Fruit fly (Drosophila melanogaster): ENCODE data around the gene Arglu1.
A peak's percentile ranks its signal among the peaks of the same experiment; 100 is the strongest.

Arglu1 gene

DNA sequence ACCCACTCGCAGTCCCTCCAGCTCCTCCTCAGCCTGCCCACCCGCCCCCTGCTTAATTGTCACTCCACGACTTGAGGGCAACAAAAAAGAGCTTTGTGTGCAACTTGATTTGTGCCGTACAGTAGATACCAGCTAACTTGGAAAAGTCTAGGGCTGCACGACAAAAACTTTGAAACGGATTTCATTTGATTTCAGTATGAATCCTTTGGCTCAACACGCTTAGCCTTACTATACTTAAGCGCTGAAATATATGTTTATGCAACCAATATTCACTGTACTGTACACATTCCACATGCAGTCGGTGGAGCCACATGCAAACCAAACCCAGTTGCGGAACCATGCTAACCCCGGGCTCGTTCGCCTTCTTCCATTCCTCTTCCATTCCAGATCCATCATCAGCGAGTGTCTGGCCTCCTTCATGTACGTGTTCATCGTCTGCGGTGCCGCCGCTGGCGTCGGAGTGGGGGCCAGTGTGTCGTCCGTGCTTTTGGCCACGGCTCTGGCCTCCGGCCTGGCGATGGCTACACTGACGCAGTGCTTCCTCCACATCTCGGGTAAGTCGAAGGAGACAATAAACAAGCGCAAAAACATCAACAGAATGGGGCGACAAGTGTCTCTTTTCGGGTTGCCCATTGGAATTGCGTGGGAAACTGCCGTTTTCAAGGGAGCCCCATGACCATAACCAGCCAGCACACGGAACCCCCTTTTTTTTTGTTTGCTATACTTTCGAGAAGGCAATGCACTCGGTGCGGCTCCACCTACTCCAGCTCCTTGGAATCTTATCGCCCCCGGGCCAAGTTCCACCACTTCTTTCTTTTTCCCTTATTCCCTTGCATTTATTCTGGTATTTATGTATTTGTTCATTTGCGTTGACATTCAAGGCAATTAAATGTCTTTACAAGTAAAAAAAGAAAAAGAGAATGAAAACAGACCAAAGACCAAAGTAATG lies 48.7 kb upstream of the Arglu1 start (continued):
- TF ChIP-seq CG32767 (GFP tag; IDR thresholded peaks at IDR 0.05) (no peak; the same call in 1 of the 2 replicates), CG12071 (GFP tag; optimal IDR thresholded peaks at IDR 0.05) (peak; percentile 41), ap (GFP tag; IDR thresholded peaks at IDR 0.05) (peak; percentile 33; the same call in 1 of the 2 replicates), CG4404 (GFP tag; IDR thresholded peaks at IDR 0.05) (peak; percentile 36; the same call in 1 of the 2 replicates), CG11085 (GFP tag; IDR thresholded peaks at IDR 0.05) (peak; percentile 24; the same call in 1 of the 2 replicates), CG10543 (GFP tag; optimal IDR thresholded peaks at IDR 0.05) (no peak), CG10321 (GFP tag; IDR thresholded peaks at IDR 0.05) (no peak), stwl (tag; optimal IDR thresholded peaks at IDR 0.05) (no peak), CG12155 (GFP tag; optimal IDR thresholded peaks at IDR 0.05) (no peak), Dfd (GFP tag; optimal IDR thresholded peaks at IDR 0.05) (no peak), HLH54F (GFP tag; optimal IDR thresholded peaks at IDR 0.05) (no peak), CG17829 (tag; optimal IDR thresholded peaks at IDR 0.05) (peak; percentile 65), Hand (GFP tag; optimal IDR thresholded peaks at IDR 0.05) (no peak), Hr51 (GFP tag; optimal IDR thresholded peaks at IDR 0.05) (no peak), nau (GFP tag; optimal IDR thresholded peaks at IDR 0.05) (no peak), CG32532 (GFP tag; IDR thresholded peaks at IDR 0.05) (peak; percentile 18; the same call in 1 of the 2 replicates), CG9932 (GFP tag; IDR thresholded peaks at IDR 0.05) (no peak), CG2889 (GFP tag; IDR thresholded peaks at IDR 0.05) (no peak), Ssrp (tag; optimal IDR thresholded peaks at IDR 0.05) (peak; percentile 59), CG17186 (GFP tag; optimal IDR thresholded peaks at IDR 0.05) (no peak), gcm (GFP tag; optimal IDR thresholded peaks at IDR 0.05) (no peak), CG18764 (GFP tag; optimal IDR thresholded peaks at IDR 0.05) (peak; percentile 22), CG7928 (GFP tag; optimal IDR thresholded peaks at IDR 0.05) (no peak), repo (GFP tag; optimal IDR thresholded peaks at IDR 0.05) (no peak), Max (GFP tag; optimal IDR thresholded peaks at IDR 0.05) (no peak), Spps (tag; optimal IDR thresholded peaks at IDR 0.05) (peak; percentile 50), HLH3B (GFP tag; IDR thresholded peaks at IDR 0.05) (peak; percentile 73), Hsf (GFP tag; optimal IDR thresholded peaks at IDR 0.05) (peak; percentile 4), CG6813 (GFP tag; optimal IDR thresholded peaks at IDR 0.05) (peak; percentile 55), CG3847 (GFP tag; IDR thresholded peaks at IDR 0.05) (peak; percentile 32; the same call in 1 of the 2 replicates), CG31224 (GFP tag; IDR thresholded peaks at IDR 0.05) (no peak), CG17802 (tag; optimal IDR thresholded peaks at IDR 0.05) (peak; percentile 55), CG7271 (tag; optimal IDR thresholded peaks at IDR 0.05) (no peak), CG11456 (GFP tag; IDR thresholded peaks at IDR 0.05) (no peak), CG18011 (GFP tag; optimal IDR thresholded peaks at IDR 0.05) (no peak), p53 (GFP tag; optimal IDR thresholded peaks at IDR 0.05) (no peak), B-H1 (GFP tag; IDR thresholded peaks at IDR 0.05) (0 out of 3 replicates have a peak, but pooled peaks have one; percentile 26), CG7556 (GFP tag; optimal IDR thresholded peaks at IDR 0.05) (peak; percentile 34), Meics (GFP tag; optimal IDR thresholded peaks at IDR 0.05) (no peak), hbn (GFP tag; IDR thresholded peaks at IDR 0.05; ENCODE audit: partially characterized antibody) (no peak), seq (GFP tag; IDR thresholded peaks at IDR 0.05) (no peak), CG1233 (GFP tag; optimal IDR thresholded peaks at IDR 0.05) (peak; percentile 6), ken (GFP tag; IDR thresholded peaks at IDR 0.05) (peak; percentile 72), zen2 (GFP tag; IDR thresholded peaks at IDR 0.05; ENCODE audit: partially characterized antibody) (no peak), yki (optimal IDR thresholded peaks at IDR 0.05) (no peak), Nf-YA (GFP tag; IDR thresholded peaks at IDR 0.05) (no peak), CG12236 (GFP tag; optimal IDR thresholded peaks at IDR 0.05) (no peak), CG17612 (GFP tag; IDR thresholded peaks at IDR 0.05) (0 out of 2 replicates have a peak, but pooled peaks have one; percentile 23), Side (GFP tag; optimal IDR thresholded peaks at IDR 0.05) (no peak)
